Fruit fly (Drosophila melanogaster): ENCODE data around the gene Tsp96F.

- TF ChIP-seq EcR (GFP tag; optimal IDR thresholded peaks at IDR 0.05): no peak
- no peak for TF ChIP-seq CG9948 (tag; optimal IDR thresholded peaks at IDR 0.05)
- no peak for TF ChIP-seq rn (GFP tag; IDR thresholded peaks at IDR 0.05)
- no peak for TF ChIP-seq CG4496 (GFP tag; IDR thresholded peaks at IDR 0.05)
- no peak for TF ChIP-seq Pif1B (GFP tag; optimal IDR thresholded peaks at IDR 0.05)
- no peak for TF ChIP-seq CG15710 (tag; optimal IDR thresholded peaks at IDR 0.05)
- TF ChIP-seq CG12605 (GFP tag; IDR thresholded peaks at IDR 0.05): no peak
- TF ChIP-seq CG13204 (GFP tag; optimal IDR thresholded peaks at IDR 0.05): no peak
- TF ChIP-seq CG34367 (tag; optimal IDR thresholded peaks at IDR 0.05): no peak
- no peak for TF ChIP-seq CG32121 (GFP tag; IDR thresholded peaks at IDR 0.05)
Measured at dm6 chr3R:25831799-25832280, 49.4 kb downstream of the Tsp96F start, which contains the start of the genes Mst57Da and alpha4GT2.

Measured in whole organism, pupa.